Worm (Caenorhabditis elegans) whole organism, L4/young adult: ENCODE results near the gene pfd-1.

Experiments
- W03F9.2 ChIP-seq: fragments of 150-350 bp; optimal IDR thresholded peaks from 2 replicates; lab custom pipeline; 2014; ENCODE audit warnings: missing biosample characterization, missing genetic modification characterization
- dao-5 ChIP-seq: sonication (generic microtip); optimal IDR thresholded peaks from 2 replicates; lab custom pipeline; 2016; ENCODE audit warnings: missing genotype, missing genetic modification characterization, moderate library complexity, missing compliant biosample characterization
- him-1 ChIP-seq: sonication (generic microtip); optimal IDR thresholded peaks from 2 replicates; lab custom pipeline; 2016; ENCODE audit warnings: missing genotype, missing genetic modification reagents, missing genetic modification characterization, missing compliant biosample characterization

ce11 chrIV:11125604-11126003, 24.3 kb upstream of the pfd-1 start:
- TF ChIP-seq him-1 (tag; lab: Kevin White, UChicago) (no peak), W03F9.2 (tag; lab: Kevin White, UChicago) (no peak), dao-5 (no peak)
